Worm (Caenorhabditis elegans) whole organism, late embryonic: ENCODE results near the gene T27E4.5.

Experiments used
- C08G9.2 ChIP-seq: sonication (generic microtip); optimal IDR thresholded peaks from 2 replicates; lab custom pipeline; 2016; ENCODE audit warnings: mild to moderate bottlenecking, missing genetic modification characterization, moderate library complexity, missing compliant biosample characterization
- F13H6.1 ChIP-seq: sonication (generic microtip); optimal IDR thresholded peaks from 2 replicates; lab custom pipeline; 2016; ENCODE audit warnings: missing genetic modification characterization, missing compliant biosample characterization
- K02D7.2 ChIP-seq: sonication (generic microtip); optimal IDR thresholded peaks from 2 replicates; lab custom pipeline; 2017; ENCODE audit warnings: mild to moderate bottlenecking, missing genetic modification characterization, missing compliant biosample characterization
- T23F11.4 ChIP-seq: fragments of 200-800 bp; sonication (Bioruptor generic); optimal IDR thresholded peaks from 2 replicates; lab custom pipeline; 2018; ENCODE audit warnings: mild to moderate bottlenecking, missing genetic modification characterization, missing compliant biosample characterization
- Y22D7AL.16 ChIP-seq: sonication (generic microtip); optimal IDR thresholded peaks from 2 replicates; lab custom pipeline; 2016; ENCODE audit warnings: missing genetic modification characterization, missing compliant biosample characterization
- ahr-1 ChIP-seq: sonication (generic microtip); optimal IDR thresholded peaks from 2 replicates; lab custom pipeline; 2016; ENCODE audit warnings: missing genetic modification characterization, missing compliant biosample characterization
- ceh-2 ChIP-seq: sonication (generic microtip); optimal IDR thresholded peaks from 2 replicates; lab custom pipeline; 2016; ENCODE audit warnings: missing genotype, missing genetic modification characterization, missing compliant biosample characterization
- ceh-24 ChIP-seq: sonication (generic microtip); optimal IDR thresholded peaks from 2 replicates; lab custom pipeline; 2016; ENCODE audit warnings: mild to moderate bottlenecking, missing genetic modification characterization, missing compliant biosample characterization
- ceh-31 ChIP-seq: sonication (generic microtip); optimal IDR thresholded peaks from 2 replicates; lab custom pipeline; 2016; ENCODE audit warnings: missing genetic modification characterization, missing compliant biosample characterization
- ceh-45 ChIP-seq: fragments of 200-800 bp; sonication (Bioruptor generic); IDR thresholded peaks from 2 replicates; pipeline ENCODE4 v1.3.6; 2022; ENCODE audit warnings: missing genetic modification reagents, missing genetic modification characterization, missing compliant biosample characterization
- ceh-48 ChIP-seq: sonication (generic microtip); optimal IDR thresholded peaks from 2 replicates; lab custom pipeline; 2016; ENCODE audit warnings: missing genetic modification characterization, inconsistent platforms, missing compliant biosample characterization
- ceh-6 ChIP-seq: fragments of 200-800 bp; sonication (Bioruptor generic); optimal IDR thresholded peaks from 2 replicates; lab custom pipeline; 2018; ENCODE audit warnings: mild to moderate bottlenecking, missing genetic modification characterization, missing compliant biosample characterization
- ceh-9 ChIP-seq: sonication (generic microtip); optimal IDR thresholded peaks from 2 replicates; lab custom pipeline; 2016; ENCODE audit warnings: mild to moderate bottlenecking, missing genetic modification characterization, inconsistent platforms, missing compliant biosample characterization
- dve-1 ChIP-seq: sonication (generic microtip); optimal IDR thresholded peaks from 2 replicates; lab custom pipeline; 2017; ENCODE audit warnings: antibody characterized with exemption, mild to moderate bottlenecking, missing genetic modification characterization, missing compliant biosample characterization
- elt-2 ChIP-seq: sonication (generic microtip); optimal IDR thresholded peaks from 2 replicates; lab custom pipeline; 2016; ENCODE audit warnings: missing genetic modification reagents, missing genetic modification characterization, missing compliant biosample characterization
- elt-4 ChIP-seq: sonication (generic microtip); optimal IDR thresholded peaks from 2 replicates; lab custom pipeline; 2016; ENCODE audit warnings: missing genetic modification characterization, missing compliant biosample characterization
- eyg-1 ChIP-seq: sonication (generic microtip); optimal IDR thresholded peaks from 2 replicates; lab custom pipeline; 2016; ENCODE audit warnings: missing genotype, missing genetic modification characterization, missing compliant biosample characterization
- hlh-30 ChIP-seq: sonication (generic microtip); optimal IDR thresholded peaks from 2 replicates; lab custom pipeline; 2017; ENCODE audit warnings: antibody characterized with exemption, missing genetic modification characterization, missing compliant biosample characterization; ENCODE audit not compliant: insufficient read depth
- hlh-6 ChIP-seq: sonication (generic microtip); optimal IDR thresholded peaks from 2 replicates; lab custom pipeline; 2016; ENCODE audit warnings: missing genotype, missing genetic modification characterization, missing compliant biosample characterization
- hlh-8 ChIP-seq: sonication (generic microtip); optimal IDR thresholded peaks from 2 replicates; lab custom pipeline; 2016; ENCODE audit warnings: missing genotype, missing genetic modification characterization, missing compliant biosample characterization
- lin-11 ChIP-seq: fragments of 200-800 bp; sonication (Bioruptor generic); optimal IDR thresholded peaks from 2 replicates; lab custom pipeline; 2018; ENCODE audit warnings: mild to moderate bottlenecking, missing genetic modification characterization, missing compliant biosample characterization
- madf-2 ChIP-seq: sonication (generic microtip); optimal IDR thresholded peaks from 2 replicates; lab custom pipeline; 2017; ENCODE audit warnings: missing genetic modification characterization, missing compliant biosample characterization
- nhr-11 ChIP-seq: fragments of 150-350 bp; optimal IDR thresholded peaks from 2 replicates; lab custom pipeline; 2014; ENCODE audit warnings: missing biosample characterization, missing genetic modification characterization
- odd-2 ChIP-seq: sonication (generic microtip); optimal IDR thresholded peaks from 2 replicates; lab custom pipeline; 2017; ENCODE audit warnings: antibody characterized with exemption, mild to moderate bottlenecking, missing genetic modification characterization, missing compliant biosample characterization
- pha-2 ChIP-seq: sonication (generic microtip); optimal IDR thresholded peaks from 2 replicates; lab custom pipeline; 2017; ENCODE audit warnings: mild to moderate bottlenecking, missing genetic modification characterization, missing compliant biosample characterization
- pha-4 ChIP-seq: fragments of 150-350 bp; optimal IDR thresholded peaks from 2 replicates; lab custom pipeline; 2018; ENCODE audit warnings: missing biosample characterization, missing genetic modification reagents, missing genetic modification characterization
- pqm-1 ChIP-seq: sonication (generic microtip); optimal IDR thresholded peaks from 2 replicates; lab custom pipeline; 2016; ENCODE audit warnings: missing genetic modification characterization, missing compliant biosample characterization
- ref-2 ChIP-seq: sonication (generic microtip); optimal IDR thresholded peaks from 2 replicates; lab custom pipeline; 2016; ENCODE audit warnings: missing genetic modification characterization, missing compliant biosample characterization
- rnt-1 ChIP-seq: sonication (generic microtip); optimal IDR thresholded peaks from 2 replicates; lab custom pipeline; 2016; ENCODE audit warnings: missing genetic modification characterization, missing compliant biosample characterization
- sdc-2 ChIP-seq: sonication (generic microtip); optimal IDR thresholded peaks from 2 replicates; lab custom pipeline; 2016; ENCODE audit warnings: missing genotype, missing genetic modification characterization, missing compliant biosample characterization
- sox-4 ChIP-seq: sonication (generic microtip); optimal IDR thresholded peaks from 2 replicates; lab custom pipeline; 2017; ENCODE audit warnings: mild to moderate bottlenecking, missing genetic modification characterization, inconsistent platforms, missing compliant biosample characterization
- tbx-2 ChIP-seq: sonication (generic microtip); optimal IDR thresholded peaks from 2 replicates; lab custom pipeline; 2016; ENCODE audit warnings: missing genetic modification characterization, missing compliant biosample characterization
- tbx-7 ChIP-seq: sonication (generic microtip); optimal IDR thresholded peaks from 2 replicates; lab custom pipeline; 2016; ENCODE audit warnings: missing genotype, missing genetic modification characterization, missing compliant biosample characterization
- ttx-3 ChIP-seq: sonication (generic microtip); optimal IDR thresholded peaks from 2 replicates; lab custom pipeline; 2016; ENCODE audit warnings: missing genetic modification reagents, missing genetic modification characterization, missing compliant biosample characterization
- unc-42 ChIP-seq: sonication (generic microtip); optimal IDR thresholded peaks from 2 replicates; lab custom pipeline; 2016; ENCODE audit warnings: missing genotype, missing genetic modification characterization, missing compliant biosample characterization
- unc-86 ChIP-seq: sonication (generic microtip); optimal IDR thresholded peaks from 2 replicates; lab custom pipeline; 2016; ENCODE audit warnings: missing genetic modification characterization, missing compliant biosample characterization
- zip-5 ChIP-seq: sonication (generic microtip); optimal IDR thresholded peaks from 2 replicates; lab custom pipeline; 2016; ENCODE audit warnings: missing genetic modification characterization, missing compliant biosample characterization
- ztf-16 ChIP-seq: sonication (generic microtip); optimal IDR thresholded peaks from 2 replicates; lab custom pipeline; 2017; ENCODE audit warnings: missing genetic modification characterization, missing compliant biosample characterization

The T27E4.5 gene

ce11 chrV:9101062-9101461, 31.5 kb upstream of the T27E4.5 start, which contains the start of gene frpr-6:
Gene frpr-6, minus strand, starts transcription at chrV:9101162.
- TF ChIP-seq ceh-24 = no peak
- TF ChIP-seq pqm-1 (tag; lab: Kevin White, UChicago) = no peak
- TF ChIP-seq, all 69 proteins: peak for 0

DNA sequence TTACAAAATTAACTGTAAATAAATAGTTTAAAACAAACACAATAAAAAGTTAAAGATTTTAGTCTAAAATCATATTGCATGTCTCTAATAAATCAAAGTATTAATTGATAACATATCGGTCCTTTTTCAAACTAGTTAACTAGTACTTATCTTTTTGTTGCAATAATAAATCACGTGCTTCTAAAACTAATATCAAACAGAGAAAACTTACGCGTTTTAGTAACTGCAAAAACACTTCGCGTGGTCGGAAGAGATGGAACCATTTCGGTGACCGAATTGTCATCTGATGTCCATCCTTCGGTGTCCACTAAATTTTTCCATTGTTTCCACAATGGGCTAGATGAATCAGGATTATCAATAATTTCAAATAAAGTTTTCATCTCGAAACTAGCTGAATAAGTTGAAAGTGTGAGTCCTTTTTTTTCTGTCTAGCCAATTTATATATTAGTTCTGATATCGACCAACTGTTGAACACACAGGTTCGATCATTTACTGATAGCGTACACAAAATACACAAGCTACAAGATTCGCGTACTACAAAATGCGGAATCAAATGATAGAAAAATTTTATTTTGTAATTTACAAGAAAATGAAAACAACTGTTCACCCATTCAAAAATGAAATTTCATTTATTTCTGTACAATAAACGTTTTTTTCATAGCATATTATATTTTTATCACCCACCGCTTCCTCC, 28.8 kb upstream of the T27E4.5 start, which contains the start of gene F21C10.9:
Gene F21C10.9, minus strand, starts transcription at position 417 of the 694 bp plus-strand sequence.
- TF ChIP-seq unc-42 (tag; lab: Kevin White, UChicago) (no peak), lin-11 (tag; lab: Kevin White, UChicago) (no peak), Y22D7AL.16 (tag; lab: Kevin White, UChicago) (no peak), ttx-3 (tag; lab: Kevin White, UChicago) (no peak), ahr-1 (no peak), ceh-31 (no peak), odd-2 (tag; lab: Kevin White, UChicago) (no peak), pha-2 (no peak), elt-2 (tag; lab: Kevin White, UChicago) (no peak), ceh-45 (GFP tag; lab: Robert Waterston, UW) (no peak), madf-2 (tag; lab: Kevin White, UChicago) (no peak), nhr-11 (tag; lab: Kevin White, UChicago) (no peak), K02D7.2 (tag; lab: Kevin White, UChicago) (no peak), eyg-1 (tag; lab: Kevin White, UChicago) (no peak), unc-86 (no peak), sox-4 (tag; lab: Kevin White, UChicago) (no peak), elt-4 (tag; lab: Kevin White, UChicago) (no peak), T23F11.4 (GFP tag; lab: Kevin White, UChicago) (no peak), C08G9.2 (tag; lab: Kevin White, UChicago) (no peak)

DNA sequence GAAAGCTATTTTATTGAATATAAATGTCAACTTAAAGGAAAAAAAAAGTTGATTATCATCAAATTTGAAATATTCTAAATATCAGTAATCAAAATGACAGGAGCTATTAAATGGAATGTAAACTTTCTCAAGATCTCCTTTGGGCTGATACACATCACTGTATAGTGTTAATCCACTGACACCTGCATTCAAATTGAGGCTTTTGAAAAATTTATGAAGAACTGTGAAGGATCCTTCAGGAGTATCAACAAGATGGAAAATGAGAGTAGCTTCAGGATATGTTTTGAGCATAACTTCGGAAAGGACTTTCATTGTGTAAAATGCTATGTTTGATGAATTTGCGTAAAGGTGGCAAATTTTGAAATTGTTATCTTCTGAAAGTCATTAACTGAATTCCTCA, 27.6 kb upstream of the T27E4.5 start:
- TF ChIP-seq pha-2 (no peak), ceh-45 (GFP tag; lab: Robert Waterston, UW) (no peak), ttx-3 (tag; lab: Kevin White, UChicago) (no peak), hlh-8 (tag; lab: Kevin White, UChicago) (no peak), sox-4 (tag; lab: Kevin White, UChicago) (no peak), tbx-7 (tag; lab: Kevin White, UChicago) (no peak), nhr-11 (tag; lab: Kevin White, UChicago) (no peak), hlh-30 (tag; lab: Kevin White, UChicago) (no peak), zip-5 (tag; lab: Kevin White, UChicago) (no peak), tbx-2 (tag; lab: Kevin White, UChicago) (no peak), ceh-6 (GFP tag; lab: Kevin White, UChicago) (no peak), K02D7.2 (tag; lab: Kevin White, UChicago) (no peak), F13H6.1 (tag; lab: Kevin White, UChicago) (no peak), rnt-1 (tag; lab: Kevin White, UChicago) (no peak)

DNA sequence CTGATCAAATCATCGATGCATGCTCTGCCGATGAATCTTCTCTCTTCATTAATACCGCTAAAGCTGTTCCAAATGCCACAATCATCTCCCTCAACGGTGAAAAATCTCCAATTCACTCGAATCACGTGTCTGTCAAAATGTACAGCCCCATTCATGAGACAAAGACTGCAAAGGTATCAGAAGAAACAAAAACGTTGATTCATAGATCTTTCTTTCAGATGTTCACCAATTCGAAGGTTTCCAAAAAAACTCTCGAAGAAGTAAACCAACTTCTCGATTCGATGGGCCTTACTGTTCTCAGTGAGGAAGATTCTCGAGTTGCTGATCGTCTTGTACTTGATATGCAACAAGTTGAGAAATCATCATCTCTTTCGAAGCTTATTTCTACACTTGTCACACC, 27.1 kb upstream of the T27E4.5 start:
- TF ChIP-seq tbx-2 (tag; lab: Kevin White, UChicago) (no peak), hlh-8 (tag; lab: Kevin White, UChicago) (no peak), ztf-16 (tag; lab: Kevin White, UChicago) (no peak), pha-4 (no peak), dve-1 (tag; lab: Kevin White, UChicago) (no peak), hlh-6 (tag; lab: Kevin White, UChicago) (no peak), ref-2 (tag; lab: Kevin White, UChicago) (no peak), pha-2 (no peak), sdc-2 (tag; lab: Kevin White, UChicago) (no peak), ceh-48 (tag; lab: Kevin White, UChicago) (no peak), elt-2 (tag; lab: Kevin White, UChicago) (no peak), ceh-2 (tag; lab: Kevin White, UChicago) (no peak), ceh-9 (no peak)
